Worm (Caenorhabditis elegans): ENCODE measurements around the gene cpg-4.

ce11 chrV:6034714-6035113 is 38.5 kb downstream of the cpg-4 start, which contains the start of gene dhs-17:
- TF ChIP-seq ttx-3 (tag; optimal IDR thresholded peaks at IDR 0.05): no peak
- TF ChIP-seq pha-4 (tag; optimal IDR thresholded peaks at IDR 0.05): no peak
- TF ChIP-seq C38D4.7 (GFP tag; optimal IDR thresholded peaks at IDR 0.05): no peak
- TF ChIP-seq hlh-6 (tag; optimal IDR thresholded peaks at IDR 0.05): no peak
- no peak for TF ChIP-seq fkh-10 (GFP tag; optimal IDR thresholded peaks at IDR 0.05)
- TF ChIP-seq F13H6.1 (tag; optimal IDR thresholded peaks at IDR 0.05): no peak
- TF ChIP-seq nfya-1 (tag; optimal IDR thresholded peaks at IDR 0.05): no peak

Measured in whole organism, late embryonic.